Worm (Caenorhabditis elegans) whole organism, L1 larva: ENCODE data around the gene ceh-32.

Experiments used
- ama-1 ChIP-seq: fragments of 150-350 bp; optimal IDR thresholded peaks from 2 replicates; lab custom pipeline; 2014
- blmp-1 ChIP-seq: fragments of 150-350 bp; optimal IDR thresholded peaks from 2 replicates; lab custom pipeline; 2014; ENCODE audit warnings: missing biosample characterization, missing genetic modification characterization
- ceh-63 ChIP-seq: fragments of 200-800 bp; sonication (Bioruptor generic); optimal IDR thresholded peaks from 2 replicates; lab custom pipeline; 2018; ENCODE audit warnings: mild to moderate bottlenecking, missing genetic modification characterization, missing compliant biosample characterization
- ceh-82 ChIP-seq, 3 experiments: fragments of 150-350 bp in 1 of 3; sonication (generic microtip) in 2 of 3; optimal IDR thresholded peaks; 2 replicates each; lab custom pipeline; 2014 to 2017; ENCODE audit warnings: missing biosample characterization in 3 of 3, missing genetic modification characterization in 3 of 3
- ceh-88 ChIP-seq: fragments of 200-800 bp; sonication (Bioruptor generic); IDR thresholded peaks from 2 replicates; pipeline ENCODE4 v1.3.6; 2022; ENCODE audit warnings: missing genetic modification characterization, missing compliant biosample characterization
- ceh-90 ChIP-seq: sonication (generic microtip); optimal IDR thresholded peaks from 2 replicates; lab custom pipeline; 2016; ENCODE audit warnings: missing genetic modification characterization, missing compliant biosample characterization
- dpl-1 ChIP-seq, 3 experiments: fragments of 150-350 bp in 2 of 3; sonication (generic microtip) in 1 of 3; optimal IDR thresholded peaks; 2 replicates each; lab custom pipeline; 2014 to 2017; ENCODE audit warnings: missing biosample characterization in 3 of 3, missing genetic modification characterization in 3 of 3, missing genetic modification reagents in 3 of 3
- dsc-1 ChIP-seq: sonication (generic microtip); optimal IDR thresholded peaks from 2 replicates; lab custom pipeline; 2016; ENCODE audit warnings: mild to moderate bottlenecking, missing genetic modification characterization, missing compliant biosample characterization
- efl-1 ChIP-seq, 4 experiments: fragments of 150-350 bp; optimal IDR thresholded peaks in 3 of 4; peaks in 1 of 4; 1 replicate in 1 of 4; 2 replicates in 3 of 4; lab custom pipeline; 2014; ENCODE audit warnings: missing biosample characterization in 2 of 4, missing genetic modification characterization in 2 of 4, missing genetic modification reagents in 2 of 4
- egl-13 ChIP-seq: sonication (generic microtip); optimal IDR thresholded peaks from 2 replicates; lab custom pipeline; 2016; ENCODE audit warnings: missing genotype, missing genetic modification reagents, missing genetic modification characterization, missing compliant biosample characterization
- egl-27 ChIP-seq, 2 experiments: fragments of 150-350 bp in 1 of 2; sonication (generic microtip); optimal IDR thresholded peaks; 3 replicates each; lab custom pipeline; 2017 to 2018; ENCODE audit warnings: missing biosample characterization in 2 of 2, missing genetic modification characterization in 2 of 2, missing genetic modification reagents in 2 of 2
- elt-3 ChIP-seq, 6 experiments: fragments of 150-350 bp in 1 of 6; sonication (generic microtip); optimal IDR thresholded peaks; 2 replicates each; lab custom pipeline; 2017 to 2018; ENCODE audit warnings: missing biosample characterization in 6 of 6, missing genetic modification characterization in 6 of 6, inconsistent platforms in 1 of 6
- fkh-10 ChIP-seq: sonication (generic microtip); optimal IDR thresholded peaks from 2 replicates; lab custom pipeline; 2017; ENCODE audit warnings: missing biosample characterization, missing genetic modification reagents, missing genetic modification characterization
- irx-1 ChIP-seq: sonication (generic microtip); optimal IDR thresholded peaks from 2 replicates; lab custom pipeline; 2016; ENCODE audit warnings: missing genetic modification characterization, missing compliant biosample characterization
- jun-1 ChIP-seq: fragments of 150-350 bp; optimal IDR thresholded peaks from 2 replicates; lab custom pipeline; 2014; ENCODE audit warnings: missing biosample characterization, missing genetic modification reagents, missing genetic modification characterization
- lin-13 ChIP-seq: fragments of 150-350 bp; optimal IDR thresholded peaks from 2 replicates; lab custom pipeline; 2014; ENCODE audit warnings: missing biosample characterization, missing genetic modification reagents, missing genetic modification characterization
- lin-14 ChIP-seq: fragments of 200-800 bp; sonication (Bioruptor generic); optimal IDR thresholded peaks from 2 replicates; lab custom pipeline; 2018; ENCODE audit warnings: mild to moderate bottlenecking, missing genetic modification characterization, moderate library complexity, missing compliant biosample characterization
- lin-15B ChIP-seq: fragments of 150-350 bp; sonication (generic microtip); optimal IDR thresholded peaks from 3 replicates; lab custom pipeline; 2014; ENCODE audit warnings: missing biosample characterization, missing genetic modification characterization
- lin-35 ChIP-seq, 2 experiments: fragments of 150-350 bp; optimal IDR thresholded peaks; 2 replicates each; lab custom pipeline; 2014; ENCODE audit warnings: missing biosample characterization in 2 of 2, missing genetic modification characterization in 2 of 2, missing genetic modification reagents in 2 of 2
- lir-3 ChIP-seq: sonication (generic microtip); optimal IDR thresholded peaks from 2 replicates; lab custom pipeline; 2016; ENCODE audit warnings: mild to moderate bottlenecking, missing genetic modification characterization, moderate library complexity, missing compliant biosample characterization; ENCODE audit not compliant: poor library complexity
- nhr-20 ChIP-seq: sonication (generic microtip); optimal IDR thresholded peaks from 2 replicates; lab custom pipeline; 2016; ENCODE audit warnings: mild to moderate bottlenecking, missing genetic modification characterization, missing compliant biosample characterization
- nhr-28 ChIP-seq: fragments of 150-350 bp; optimal IDR thresholded peaks from 2 replicates; lab custom pipeline; 2014; ENCODE audit warnings: missing biosample characterization, missing genetic modification characterization
- nhr-84 ChIP-seq: sonication (generic microtip); optimal IDR thresholded peaks from 2 replicates; lab custom pipeline; 2017; ENCODE audit warnings: missing biosample characterization, missing genetic modification characterization
- nhr-85 ChIP-seq: sonication (generic microtip); peaks from one replicate; lab custom pipeline; 2016; ENCODE audit warnings: missing genetic modification characterization, inconsistent platforms, missing compliant biosample characterization
- pag-3 ChIP-seq: sonication (generic microtip); optimal IDR thresholded peaks from 2 replicates; lab custom pipeline; 2017; ENCODE audit warnings: missing genetic modification characterization, mild to moderate bottlenecking, missing compliant biosample characterization, antibody characterized with exemption, borderline replicate concordance; ENCODE audit not compliant: insufficient read depth
- rnt-1 ChIP-seq: sonication (generic microtip); optimal IDR thresholded peaks from 2 replicates; lab custom pipeline; 2016; ENCODE audit warnings: mild to moderate bottlenecking, missing genetic modification characterization, moderate library complexity, missing compliant biosample characterization
- snu-23 ChIP-seq: sonication (generic microtip); optimal IDR thresholded peaks from 2 replicates; lab custom pipeline; 2016; ENCODE audit warnings: missing genetic modification characterization, missing compliant biosample characterization
- sox-4 ChIP-seq: sonication (generic microtip); optimal IDR thresholded peaks from 2 replicates; lab custom pipeline; 2016; ENCODE audit warnings: missing genetic modification characterization, missing compliant biosample characterization
- swsn-7 ChIP-seq: sonication (generic microtip); optimal IDR thresholded peaks from 2 replicates; lab custom pipeline; 2016; ENCODE audit warnings: missing genetic modification characterization, missing compliant biosample characterization
- unc-130 ChIP-seq: fragments of 150-350 bp; optimal IDR thresholded peaks from 2 replicates; lab custom pipeline; 2017; ENCODE audit warnings: missing biosample characterization, missing genetic modification characterization, inconsistent platforms
- xbp-1 ChIP-seq: sonication (generic microtip); optimal IDR thresholded peaks from 2 replicates; lab custom pipeline; 2016; ENCODE audit warnings: missing genetic modification characterization, missing compliant biosample characterization
- zag-1 ChIP-seq: fragments of 150-350 bp; optimal IDR thresholded peaks from 2 replicates; lab custom pipeline; 2014; ENCODE audit warnings: missing biosample characterization, missing genetic modification characterization
- zip-4 ChIP-seq: fragments of 200-800 bp; sonication (Bioruptor generic); optimal IDR thresholded peaks from 2 replicates; lab custom pipeline; 2018; ENCODE audit warnings: mild to moderate bottlenecking, missing genetic modification characterization, moderate library complexity, missing compliant biosample characterization

The ceh-32 gene

ce11 chrV:11672497-11672896 lies 32.7 kb downstream of the ceh-32 start, which contains the start of gene lgc-44:
Gene lgc-44 (minus strand): TSS chrV:11672597.
- TF ChIP-seq swsn-7 (tag; lab: Kevin White, UChicago), result no peak
- TF ChIP-seq blmp-1 (tag; lab: Kevin White, UChicago), result peak; percentile 23

- TF ChIP-seq blmp-1 (tag; lab: Kevin White, UChicago) (peak; percentile 22), zag-1 (tag; lab: Kevin White, UChicago) (no peak), egl-13 (tag; lab: Kevin White, UChicago) (no peak)
- TF ChIP-seq, all 84 proteins: peak for 1
Measured at ce11 chrV:11667176-11667575, 38.0 kb downstream of the ceh-32 start, which contains the start of gene F46F3.3. Gene F46F3.3 (plus strand): TSS chrV:11667476.

- TF ChIP-seq lin-14 (GFP tag; lab: Kevin White, UChicago), result peak; percentile 36
- TF ChIP-seq zip-4 (GFP tag; lab: Kevin White, UChicago), result no peak
- peak; percentile 45 for TF ChIP-seq fkh-10 (GFP tag; lab: Kevin White, UChicago)
Measured at ce11 chrV:11664875-11665384, 40.3 kb downstream of the ceh-32 start, which contains the start of gene ceh-27. Gene ceh-27 (minus strand): TSS chrV:11665102.

- TF ChIP-seq efl-1 (optimal IDR thresholded peaks at IDR 0.05; lab: Kevin White, UChicago) (no peak), efl-1 (GFP tag; optimal IDR thresholded peaks at IDR 0.05 in 1 of 2; lab: Kevin White, UChicago) (peak in 1 of 2 experiments; percentile 21), unc-130 (no peak)
Measured at ce11 chrV:11660566-11660965, 44.6 kb downstream of the ceh-32 start.

ce11 chrV:11656469-11656868 lies 48.7 kb downstream of the ceh-32 start:
- TF ChIP-seq nhr-84 (no peak), blmp-1 (tag; lab: Kevin White, UChicago) (no peak), snu-23 (no peak), ceh-63 (GFP tag; lab: Kevin White, UChicago) (no peak), ceh-90 (tag; lab: Kevin White, UChicago) (no peak), pag-3 (tag; lab: Kevin White, UChicago) (no peak), irx-1 (tag; lab: Kevin White, UChicago) (no peak), nhr-85 (tag; lab: Kevin White, UChicago) (no peak), ceh-82 (tag; optimal IDR thresholded peaks at IDR 0.05; lab: Kevin White, UChicago) (no peak), dpl-1 (GFP tag; optimal IDR thresholded peaks at IDR 0.05; lab: Kevin White, UChicago) (no peak), lin-15B (tag; lab: Kevin White, UChicago) (no peak), egl-13 (tag; lab: Kevin White, UChicago) (no peak), nhr-20 (tag; lab: Kevin White, UChicago) (no peak), xbp-1 (tag; lab: Kevin White, UChicago) (no peak), ceh-88 (GFP tag; lab: Robert Waterston, UW) (no peak), rnt-1 (tag; lab: Kevin White, UChicago) (no peak)

ce11 chrV:11653095-11653494 lies 52.1 kb downstream of the ceh-32 start:
- TF ChIP-seq lin-13 (no peak), jun-1 (tag; lab: Kevin White, UChicago) (no peak), nhr-28 (tag; lab: Kevin White, UChicago) (no peak), ama-1 (lab: Kevin White, UChicago) (no peak), lir-3 (tag; lab: Kevin White, UChicago) (no peak), zip-4 (GFP tag; lab: Kevin White, UChicago) (no peak), dsc-1 (tag; lab: Kevin White, UChicago) (no peak), unc-130 (no peak), elt-3 (tag; optimal IDR thresholded peaks at IDR 0.05; lab: Kevin White, UChicago) (no peak), sox-4 (tag; lab: Kevin White, UChicago) (no peak), blmp-1 (tag; lab: Kevin White, UChicago) (no peak), egl-27 (tag; optimal IDR thresholded peaks at IDR 0.05; lab: Kevin White, UChicago) (no peak), lin-35 (GFP tag; optimal IDR thresholded peaks at IDR 0.05; lab: Kevin White, UChicago) (no peak), irx-1 (tag; lab: Kevin White, UChicago) (no peak)
